Fruit fly (Drosophila melanogaster) whole organism: ENCODE measurements around the gene CG2076.

Experiments
- EcR ChIP-seq, 2 experiments: fragments of >200 bp; optimal IDR thresholded peaks; 2 replicates each; lab custom pipeline; 2017; ENCODE audit warnings: missing biosample characterization in 2 of 2, missing genetic modification characterization in 2 of 2, missing genetic modification reagents in 2 of 2
- pan ChIP-seq: fragments of >200 bp; optimal IDR thresholded peaks from 2 replicates; lab custom pipeline; 2017
- psq ChIP-seq: fragments of >200 bp; optimal IDR thresholded peaks from 2 replicates; lab custom pipeline; 2017

DNA sequence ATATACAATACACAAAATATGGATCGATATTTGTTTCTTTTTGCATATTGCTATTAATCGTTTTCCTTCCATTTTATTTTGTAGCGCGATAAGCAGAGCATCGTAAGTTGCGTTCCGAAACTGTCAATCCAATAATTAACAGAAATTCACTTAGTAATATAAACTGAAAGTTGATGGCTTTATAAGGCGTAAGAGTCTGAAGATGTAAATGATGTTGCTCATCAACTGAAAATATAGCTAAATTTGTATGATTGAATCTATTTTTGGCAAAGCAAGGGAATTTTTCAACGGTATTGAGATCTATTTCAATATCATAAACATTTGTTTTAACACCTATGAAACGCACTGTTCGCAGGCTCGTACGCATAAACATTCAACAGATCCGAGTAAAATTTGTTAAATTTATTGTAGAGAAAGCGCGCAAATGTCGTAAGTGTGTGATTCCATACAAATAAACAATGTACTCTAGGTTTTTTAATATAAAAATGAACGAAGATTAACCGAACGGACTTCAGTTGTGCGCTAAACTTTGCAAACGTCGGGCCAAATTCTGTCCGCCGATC, 1.2 kb upstream of the CG2076 start, which contains the start of gene Vago:
- no peak for TF ChIP-seq psq (lab: Kevin White, UChicago)
- TF ChIP-seq EcR (GFP tag; optimal IDR thresholded peaks at IDR 0.05; lab: Kevin White, UChicago): no peak
- TF ChIP-seq pan (lab: Kevin White, UChicago): no peak
